Worm (Caenorhabditis elegans): Measurements from ENCODE around the gene F56C3.1.

DNA sequence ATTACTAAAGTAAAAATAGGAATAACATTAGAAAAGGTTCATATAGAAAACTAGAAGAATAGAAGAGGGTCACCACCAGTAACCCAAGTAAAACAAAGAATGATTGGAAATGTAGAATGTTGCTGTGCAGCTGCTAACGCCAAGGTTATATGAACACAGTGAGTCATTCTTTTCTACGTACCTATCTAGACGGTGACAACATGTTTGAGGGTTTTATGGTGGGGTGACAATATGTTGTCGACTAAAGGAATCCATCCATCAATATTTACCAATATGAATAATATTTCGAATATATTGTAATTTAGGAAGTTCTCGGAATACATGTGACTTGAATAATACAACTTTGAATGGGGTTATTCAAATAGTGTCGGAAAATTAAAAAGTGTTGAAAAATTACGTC is 14.1 kb downstream of the F56C3.1 start, which contains the start of gene ZK402.5:
- no peak for TF ChIP-seq cog-1 (tag; optimal IDR thresholded peaks at IDR 0.05)
- no peak for TF ChIP-seq T22C8.4 (GFP tag; IDR thresholded peaks at IDR 0.05)
- no peak for TF ChIP-seq flt-1 (GFP tag; IDR thresholded peaks at IDR 0.05)
- TF ChIP-seq ref-1 (GFP tag; conservative IDR thresholded peaks at IDR 0.05), result no peak
- no peak for TF ChIP-seq ztf-23 (GFP tag; IDR thresholded peaks at IDR 0.05)
- TF ChIP-seq tab-1 (GFP tag; IDR thresholded peaks at IDR 0.05), result no peak
- TF ChIP-seq klf-2 (GFP tag; conservative IDR thresholded peaks at IDR 0.05), result no peak
- TF ChIP-seq ztf-29 (GFP tag; IDR thresholded peaks at IDR 0.05), result no peak
- TF ChIP-seq med-1 (GFP tag; optimal IDR thresholded peaks at IDR 0.05; ENCODE audit: insufficient read depth), result no peak
